Fruit fly (Drosophila melanogaster) whole organism, embryonic: Measurements from ENCODE around the gene red.

Experiments used
- ATbp ChIP-seq: fragments of 200-800 bp; sonication (Bioruptor generic); optimal IDR thresholded peaks from 2 replicates; lab custom pipeline; 2017; ENCODE audit warnings: missing biosample characterization, mild to moderate bottlenecking, missing genetic modification characterization, missing genetic modification reagents
- Abd-B ChIP-seq: fragments of 200-800 bp; sonication (Bioruptor generic); optimal IDR thresholded peaks from 2 replicates; lab custom pipeline; 2018; ENCODE audit warnings: missing biosample characterization, mild to moderate bottlenecking, missing genetic modification characterization, moderate library complexity
- B-H2 ChIP-seq: fragments of 200-800 bp; sonication (Bioruptor generic); optimal IDR thresholded peaks from 2 replicates; lab custom pipeline; 2018; ENCODE audit warnings: missing biosample characterization, mild to moderate bottlenecking, missing genetic modification characterization
- Bteb2 ChIP-seq: fragments of 200-800 bp; sonication (Bioruptor generic); optimal IDR thresholded peaks from 2 replicates; lab custom pipeline; 2016; ENCODE audit warnings: missing biosample characterization, missing genetic modification characterization
- CG11398 ChIP-seq: fragments of 200-800 bp; sonication (Bioruptor generic); optimal IDR thresholded peaks from 2 replicates; lab custom pipeline; 2016; ENCODE audit warnings: missing biosample characterization, missing genetic modification characterization
- CG11456 ChIP-seq: fragments of 200-800 bp; sonication (Bioruptor generic); IDR thresholded peaks from 3 replicates; pipeline ENCODE4 v1.3.6; 2022; ENCODE audit warnings: missing biosample characterization, missing genetic modification characterization
- CG11504 ChIP-seq: fragments of 200-800 bp; sonication (Bioruptor generic); optimal IDR thresholded peaks from 3 replicates; lab custom pipeline; 2019; ENCODE audit warnings: missing biosample characterization, mild to moderate bottlenecking, missing genetic modification characterization, moderate library complexity
- CG12104 ChIP-seq: fragments of 200-800 bp; sonication (Bioruptor generic); optimal IDR thresholded peaks from 3 replicates; lab custom pipeline; 2016; ENCODE audit warnings: missing biosample characterization, missing genetic modification characterization
- CG12236 ChIP-seq: fragments of 200-800 bp; sonication (Bioruptor generic); optimal IDR thresholded peaks from 2 replicates; lab custom pipeline; 2016; ENCODE audit warnings: missing biosample characterization, missing genetic modification characterization
- CG14441 ChIP-seq: fragments of 200-800 bp; sonication (Bioruptor generic); IDR thresholded peaks from 2 replicates; pipeline ENCODE4 v1.3.6; 2022; ENCODE audit warnings: missing biosample characterization, missing genetic modification characterization
- CG14667 ChIP-seq: fragments of 200-800 bp; sonication (Bioruptor generic); IDR thresholded peaks from 2 replicates; pipeline ENCODE4 v1.3.6; 2022; ENCODE audit warnings: missing biosample characterization, missing genetic modification characterization
- CG16779 ChIP-seq: fragments of 200-800 bp; sonication (Bioruptor generic); IDR thresholded peaks from 2 replicates; pipeline ENCODE4 v1.3.6; 2022; ENCODE audit warnings: missing biosample characterization, missing genetic modification characterization
- CG17186 ChIP-seq: fragments of 200-800 bp; sonication (Bioruptor generic); optimal IDR thresholded peaks from 3 replicates; lab custom pipeline; 2017; ENCODE audit warnings: missing biosample characterization, missing genetic modification reagents, missing genetic modification characterization
- CG17328 ChIP-seq: fragments of 200-800 bp; sonication (Bioruptor generic); IDR thresholded peaks from 2 replicates; pipeline ENCODE4 v1.3.6; 2022; ENCODE audit warnings: missing biosample characterization, missing genetic modification characterization
- CG17361 ChIP-seq: fragments of 200-800 bp; sonication (Bioruptor generic); IDR thresholded peaks from 3 replicates; pipeline ENCODE4 v1.3.6; 2022; ENCODE audit warnings: missing biosample characterization, missing genetic modification characterization
- CG34422 ChIP-seq: fragments of 200-800 bp; sonication (Bioruptor generic); IDR thresholded peaks from 3 replicates; pipeline ENCODE4 v1.3.6; 2022; ENCODE audit warnings: missing biosample characterization, missing genetic modification characterization
- CG3838 ChIP-seq: fragments of 200-800 bp; sonication (Bioruptor generic); optimal IDR thresholded peaks from 3 replicates; lab custom pipeline; 2016; ENCODE audit warnings: missing biosample characterization, missing genetic modification characterization
- CG4730 ChIP-seq: fragments of 200-800 bp; sonication (Bioruptor generic); IDR thresholded peaks from 2 replicates; pipeline ENCODE4 v1.3.6; 2022; ENCODE audit warnings: missing biosample characterization, missing genetic modification characterization
- CG8281 ChIP-seq: fragments of 200-800 bp; sonication (Bioruptor generic); optimal IDR thresholded peaks from 2 replicates; lab custom pipeline; 2018; ENCODE audit warnings: missing biosample characterization, mild to moderate bottlenecking, missing genetic modification characterization, moderate library complexity
- CG8924 ChIP-seq: fragments of 200-800 bp; optimal IDR thresholded peaks from 3 replicates; lab custom pipeline; 2019; ENCODE audit warnings: missing biosample characterization, mild to moderate bottlenecking, missing genetic modification characterization, moderate library complexity
- CG9609 ChIP-seq: fragments of 200-800 bp; sonication (Bioruptor generic); optimal IDR thresholded peaks from 3 replicates; lab custom pipeline; 2016; ENCODE audit warnings: missing biosample characterization, missing genetic modification characterization
- Deaf1 ChIP-seq: fragments of 200-800 bp; optimal IDR thresholded peaks from 3 replicates; lab custom pipeline; 2019; ENCODE audit warnings: missing biosample characterization, mild to moderate bottlenecking, missing genetic modification characterization, moderate library complexity
- Drgx ChIP-seq: fragments of 200-800 bp; sonication (Bioruptor generic); IDR thresholded peaks from 2 replicates; pipeline ENCODE4 v1.3.6; 2022; ENCODE audit warnings: missing biosample characterization, missing genetic modification characterization
- Ets65A ChIP-seq: fragments of 200-800 bp; sonication (Bioruptor generic); peaks from one replicate; lab custom pipeline; 2016; ENCODE audit warnings: missing biosample characterization, missing genetic modification characterization
- Fer3 ChIP-seq: fragments of 200-800 bp; sonication (Bioruptor generic); optimal IDR thresholded peaks from 2 replicates; lab custom pipeline; 2018; ENCODE audit warnings: missing biosample characterization, mild to moderate bottlenecking, missing genetic modification characterization, moderate library complexity
- Gsc ChIP-seq: fragments of 200-800 bp; sonication (Bioruptor generic); IDR thresholded peaks from 2 replicates; pipeline ENCODE4 v1.3.6; 2022; ENCODE audit warnings: missing biosample characterization, missing genetic modification characterization
- Kr ChIP-seq: fragments of 200-800 bp; sonication (Bioruptor generic); optimal IDR thresholded peaks from 2 replicates; lab custom pipeline; 2017; ENCODE audit warnings: missing biosample characterization, mild to moderate bottlenecking, missing genetic modification characterization
- MESR4 ChIP-seq: fragments of 200-800 bp; sonication (Bioruptor generic); optimal IDR thresholded peaks from 2 replicates; lab custom pipeline; 2018; ENCODE audit warnings: missing biosample characterization, mild to moderate bottlenecking, missing genetic modification characterization, moderate library complexity
- Nf-YC ChIP-seq: fragments of 200-800 bp; optimal IDR thresholded peaks from 3 replicates; lab custom pipeline; 2019; ENCODE audit warnings: missing biosample characterization, mild to moderate bottlenecking, missing genetic modification characterization, moderate library complexity
- Spps ChIP-seq: fragments of 200-800 bp; sonication (Bioruptor generic); optimal IDR thresholded peaks from 2 replicates; lab custom pipeline; 2018; ENCODE audit warnings: missing biosample characterization, mild to moderate bottlenecking, missing genetic modification characterization
- Sry-β ChIP-seq: fragments of 200-800 bp; sonication (Bioruptor generic); optimal IDR thresholded peaks from 2 replicates; lab custom pipeline; 2018; ENCODE audit warnings: missing biosample characterization, mild to moderate bottlenecking, missing genetic modification characterization, moderate library complexity
- Tbp ChIP-seq: fragments of >200 bp; optimal IDR thresholded peaks from 2 replicates; lab custom pipeline; 2018; ENCODE audit warnings: missing biosample characterization, missing genetic modification characterization
- btn ChIP-seq: fragments of 200-800 bp; sonication (Bioruptor generic); optimal IDR thresholded peaks from 2 replicates; lab custom pipeline; 2016; ENCODE audit warnings: missing biosample characterization, missing genetic modification characterization
- chm ChIP-seq: fragments of 200-800 bp; sonication (Bioruptor generic); IDR thresholded peaks from 2 replicates; pipeline ENCODE4 v1.3.6; 2022; ENCODE audit warnings: missing biosample characterization, missing genetic modification characterization
- corto ChIP-seq: fragments of 200-800 bp; sonication (Bioruptor generic); optimal IDR thresholded peaks from 2 replicates; lab custom pipeline; 2016; ENCODE audit warnings: missing biosample characterization, mild to moderate bottlenecking, missing genetic modification characterization, moderate library complexity
- dan ChIP-seq: fragments of 200-800 bp; sonication (Bioruptor generic); IDR thresholded peaks from 2 replicates; pipeline ENCODE4 v1.3.6; 2022; ENCODE audit warnings: missing biosample characterization, missing genetic modification characterization
- dati ChIP-seq: fragments of 200-800 bp; sonication (Bioruptor generic); IDR thresholded peaks from 2 replicates; pipeline ENCODE4 v1.3.6; 2022; ENCODE audit warnings: missing biosample characterization, missing genetic modification characterization
- fd64A ChIP-seq: fragments of 200-800 bp; sonication (Bioruptor generic); optimal IDR thresholded peaks from 3 replicates; lab custom pipeline; 2018; ENCODE audit warnings: missing biosample characterization, mild to moderate bottlenecking, missing genetic modification characterization
- ind ChIP-seq: fragments of 200-800 bp; sonication (Bioruptor generic); optimal IDR thresholded peaks from 3 replicates; lab custom pipeline; 2016; ENCODE audit warnings: missing biosample characterization, missing genetic modification characterization
- insv ChIP-seq, 2 experiments: fragments of 200-800 bp; sonication (Bioruptor generic); optimal IDR thresholded peaks; 3 replicates each; lab custom pipeline; 2016 to 2018; ENCODE audit warnings: missing biosample characterization in 2 of 2, missing genetic modification characterization in 2 of 2
- inv ChIP-seq: fragments of 200-800 bp; sonication (Bioruptor generic); IDR thresholded peaks from 2 replicates; pipeline ENCODE4 v1.3.6; 2022; ENCODE audit warnings: missing biosample characterization, missing genetic modification characterization; ENCODE audit not compliant: partially characterized antibody
- jumu ChIP-seq: fragments of 200-800 bp; sonication (Bioruptor generic); optimal IDR thresholded peaks from 3 replicates; lab custom pipeline; 2016; ENCODE audit warnings: missing biosample characterization, missing genetic modification characterization
- lbe ChIP-seq: fragments of 200-800 bp; sonication (Bioruptor generic); optimal IDR thresholded peaks from 2 replicates; lab custom pipeline; 2016; ENCODE audit warnings: missing biosample characterization, mild to moderate bottlenecking, missing genetic modification characterization
- luna ChIP-seq: fragments of 200-800 bp; sonication (Bioruptor generic); optimal IDR thresholded peaks from 2 replicates; lab custom pipeline; 2016; ENCODE audit warnings: missing biosample characterization, missing genetic modification characterization
- nerfin-1 ChIP-seq: fragments of 200-800 bp; sonication (Bioruptor generic); optimal IDR thresholded peaks from 3 replicates; lab custom pipeline; 2019; ENCODE audit warnings: missing biosample characterization, mild to moderate bottlenecking, missing genetic modification characterization, moderate library complexity
- peb ChIP-seq: fragments of 200-800 bp; sonication (Bioruptor generic); IDR thresholded peaks from 2 replicates; pipeline ENCODE4 v1.3.6; 2022; ENCODE audit warnings: missing biosample characterization, missing genetic modification characterization
- pfk ChIP-seq: fragments of 200-800 bp; sonication (Bioruptor generic); optimal IDR thresholded peaks from 2 replicates; lab custom pipeline; 2018; ENCODE audit warnings: missing biosample characterization, mild to moderate bottlenecking, missing genetic modification characterization, moderate library complexity
- sens ChIP-seq: fragments of 200-800 bp; sonication (Bioruptor generic); peaks from one replicate; lab custom pipeline; 2016; ENCODE audit warnings: missing biosample characterization, missing genetic modification characterization
- unc-4 ChIP-seq: fragments of 200-800 bp; sonication (Bioruptor generic); IDR thresholded peaks from 2 replicates; pipeline ENCODE4 v1.3.6; 2022; ENCODE audit warnings: missing biosample characterization, missing genetic modification characterization; ENCODE audit not compliant: partially characterized antibody

The red gene

DNA sequence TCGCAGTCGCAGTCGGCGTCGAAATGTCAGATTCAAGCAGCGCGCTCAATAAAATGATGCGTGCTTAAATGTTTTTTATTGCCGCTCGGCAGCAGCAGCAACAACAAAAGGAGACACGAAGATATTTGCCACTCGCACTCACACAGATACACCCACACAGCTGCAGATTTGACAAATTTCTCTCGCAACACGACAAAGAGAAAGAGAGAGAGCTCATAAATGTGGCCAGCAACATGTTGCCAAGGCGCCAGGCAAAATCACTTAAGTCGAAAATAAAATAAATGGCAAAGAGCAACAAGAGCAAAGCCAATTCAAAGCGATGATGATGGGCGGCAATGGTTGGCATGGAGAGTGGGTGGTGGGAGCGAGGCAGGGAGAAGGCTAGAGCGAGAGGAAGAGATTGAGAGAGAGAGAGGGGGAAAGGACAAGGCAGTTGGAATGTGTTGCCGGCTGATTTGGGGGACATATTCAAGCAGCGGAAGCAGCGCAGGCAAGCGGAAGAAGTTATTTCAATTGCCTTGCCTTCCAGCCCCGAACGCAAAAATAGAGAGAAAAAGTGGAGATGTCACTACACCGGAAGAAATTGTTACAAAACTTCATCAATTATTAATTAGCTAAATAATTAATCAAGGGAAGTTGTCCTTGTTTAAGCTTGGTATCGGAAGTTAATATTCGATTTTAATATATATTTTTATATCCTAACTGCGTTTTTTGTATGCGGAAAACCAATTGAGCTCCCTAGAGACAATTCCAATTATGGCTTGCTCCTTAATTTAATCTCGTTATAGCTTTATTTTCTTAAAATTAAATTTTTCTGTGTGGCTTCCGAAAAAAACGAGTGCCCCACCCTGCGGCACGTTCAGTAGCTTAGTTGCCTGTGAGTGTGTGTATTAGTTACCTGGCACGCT, 58.2 kb downstream of the red start (continued):
- TF ChIP-seq CG9609 (GFP tag; lab: Kevin White, UChicago) = no peak
- 0 out of 2 replicates have a peak, but pooled peaks have one; percentile 17 for TF ChIP-seq CG14667 (GFP tag; lab: Robert Waterston, UW)
- TF ChIP-seq Nf-YC (tag; lab: Kevin White, UChicago) = no peak
- TF ChIP-seq B-H2 = no peak
- no peak for TF ChIP-seq dati
- TF ChIP-seq Deaf1 (tag; lab: Kevin White, UChicago) = peak; percentile 90
- TF ChIP-seq dan = no peak
- peak; percentile 8 for TF ChIP-seq CG8281 (tag; lab: Kevin White, UChicago)
- no peak for TF ChIP-seq insv (GFP tag; optimal IDR thresholded peaks at IDR 0.05; lab: Kevin White, UChicago)
- TF ChIP-seq pfk = no peak
- TF ChIP-seq CG34422 (GFP tag; lab: Robert Waterston, UW) = 0 out of 3 replicates have a peak, but pooled peaks have one; percentile 26
- no peak for TF ChIP-seq Kr (GFP tag; lab: Kevin White, UChicago)
- no peak for TF ChIP-seq CG12236 (GFP tag; lab: Kevin White, UChicago)
- TF ChIP-seq nerfin-1 (tag; lab: Kevin White, UChicago) = no peak
- 0 out of 2 replicates have a peak, but pooled peaks have one; percentile 32 for TF ChIP-seq CG4730
- no peak for TF ChIP-seq CG14441 (GFP tag; lab: Robert Waterston, UW)
- TF ChIP-seq Abd-B (GFP tag; lab: Kevin White, UChicago) = peak; percentile 48
- TF ChIP-seq CG3838 (GFP tag; lab: Kevin White, UChicago) = no peak
- TF ChIP-seq peb (GFP tag; lab: Robert Waterston, UW) = no peak
- TF ChIP-seq Bteb2 (GFP tag; lab: Kevin White, UChicago) = no peak
- TF ChIP-seq unc-4 (GFP tag; lab: Robert Waterston, UW) = 0 out of 2 replicates have a peak, but pooled peaks have one; percentile 29
- TF ChIP-seq MESR4 (GFP tag; lab: Kevin White, UChicago) = no peak
- TF ChIP-seq Ets65A = peak; percentile 93
- no peak for TF ChIP-seq fd64A (GFP tag; lab: Kevin White, UChicago)
- peak; percentile 30; the same call in 1 of the 2 replicates for TF ChIP-seq Drgx
- TF ChIP-seq CG17186 (GFP tag; lab: Kevin White, UChicago) = no peak
- no peak for TF ChIP-seq Tbp
- no peak for TF ChIP-seq CG16779 (GFP tag; lab: Robert Waterston, UW)
- TF ChIP-seq jumu (GFP tag; lab: Kevin White, UChicago) = peak; percentile 23
- peak; percentile 83 for TF ChIP-seq sens (GFP tag; lab: Kevin White, UChicago)
- TF ChIP-seq Fer3 (tag; lab: Kevin White, UChicago) = peak; percentile 56
- TF ChIP-seq Sry-β (GFP tag; lab: Kevin White, UChicago) = no peak
- peak; percentile 48 for TF ChIP-seq ind
- peak; percentile 58 for TF ChIP-seq ATbp (GFP tag; lab: Kevin White, UChicago)
- TF ChIP-seq CG12104 (GFP tag; lab: Kevin White, UChicago) = peak; percentile 22
- TF ChIP-seq CG11456 (GFP tag; lab: Robert Waterston, UW) = 0 out of 3 replicates have a peak, but pooled peaks have one; percentile 49
- TF ChIP-seq luna (GFP tag; lab: Kevin White, UChicago) = no peak
- peak; percentile 65 for TF ChIP-seq CG8924 (tag; lab: Kevin White, UChicago)
- TF ChIP-seq inv (GFP tag; lab: Robert Waterston, UW) = no peak
- peak; percentile 52; the same call in 1 of the 2 replicates for TF ChIP-seq CG17328 (GFP tag; lab: Robert Waterston, UW)
- peak; percentile 100 for TF ChIP-seq CG11504 (tag; lab: Kevin White, UChicago)
- no peak for TF ChIP-seq Spps (tag; lab: Kevin White, UChicago)
- TF ChIP-seq CG11398 (GFP tag; lab: Kevin White, UChicago) = no peak
- TF ChIP-seq chm (GFP tag; lab: Robert Waterston, UW) = no peak
- TF ChIP-seq CG17361 = peak; percentile 59
- TF ChIP-seq btn = no peak
- no peak for TF ChIP-seq corto (GFP tag; lab: Kevin White, UChicago)
- TF ChIP-seq lbe (GFP tag; lab: Kevin White, UChicago) = no peak
- no peak for TF ChIP-seq Gsc (GFP tag; lab: Robert Waterston, UW)
